Fruit fly (Drosophila melanogaster) S2 (cell line): ENCODE measurements around the gene Gcna.

Source experiments
- CG8478 ChIP-seq: fragments of >200 bp; optimal IDR thresholded peaks from 2 replicates; lab custom pipeline; 2018
- CTCF ChIP-seq, 2 experiments: fragments of >200 bp; optimal IDR thresholded peaks; 2 replicates each; lab custom pipeline; 2018

Gcna gene

DNA sequence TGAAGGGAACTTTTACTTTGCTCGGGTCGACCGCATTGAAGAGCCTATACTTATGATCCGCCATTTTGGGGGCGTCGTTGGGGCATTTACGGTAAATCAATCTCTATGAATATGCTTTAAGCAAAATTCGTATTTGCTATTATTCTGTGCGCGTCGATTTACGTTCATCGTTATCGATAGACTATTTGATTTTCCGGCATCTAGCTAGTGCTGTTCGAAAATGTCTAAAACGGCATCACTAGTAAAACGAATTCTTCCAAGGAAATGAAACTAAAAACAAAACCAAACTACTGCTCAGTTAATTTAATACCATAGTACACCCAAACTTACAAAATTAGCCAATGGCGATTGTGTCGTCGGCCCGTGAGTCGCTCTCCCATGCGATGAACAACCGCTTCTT lies at the start of gene Gcna, which contains the start of gene MED18:
Gcna (minus strand) TSS at position 163 of the 400 bp plus-strand sequence.
MED18 (plus strand) TSS at position 237 of the 400 bp plus-strand sequence.
- no peak for TF ChIP-seq CTCF (optimal IDR thresholded peaks at IDR 0.05; lab: Kevin White, UChicago)
- no peak for TF ChIP-seq CG8478 (lab: Kevin White, UChicago)

- no peak for TF ChIP-seq CTCF (optimal IDR thresholded peaks at IDR 0.05; lab: Kevin White, UChicago)
- no peak for TF ChIP-seq CG8478 (lab: Kevin White, UChicago)
Measured at dm6 chrX:1909533-1909932, 43.9 kb upstream of the Gcna start.

DNA sequence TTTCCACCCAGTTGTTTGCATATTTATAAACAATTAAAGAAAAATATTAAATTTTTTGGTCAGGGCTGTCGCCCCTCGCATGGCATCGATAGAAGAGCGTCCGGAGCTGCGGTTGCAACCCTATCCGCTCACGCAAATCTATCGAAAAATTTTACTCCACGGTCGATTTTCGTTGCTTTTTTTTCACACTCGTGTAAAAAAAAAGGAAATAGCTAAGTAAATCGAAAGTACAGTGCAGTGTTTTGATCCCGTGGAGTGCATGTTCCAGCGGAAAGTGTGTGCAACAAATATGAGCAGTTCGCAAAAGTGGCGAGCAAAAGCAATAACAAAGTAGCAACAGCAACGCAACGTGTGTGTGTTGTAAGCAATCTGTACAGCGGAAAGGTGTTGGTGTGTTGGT lies 43.1 kb upstream of the Gcna start, which contains the start of the genes Edem1 and Rbcn-3B:
Edem1 (minus strand) TSS at position 71 of the 400 bp plus-strand sequence.
Rbcn-3B (plus strand) TSS at position 164 of the 400 bp plus-strand sequence.
- TF ChIP-seq CTCF (optimal IDR thresholded peaks at IDR 0.05; lab: Kevin White, UChicago) (no peak), CG8478 (lab: Kevin White, UChicago) (no peak)

dm6 chrX:1907727-1908264 lies 42.2 kb upstream of the Gcna start, which contains the start of gene mip130:
TSS of gene mip130 (plus strand) at chrX:1908239.
- TF ChIP-seq CG8478 (lab: Kevin White, UChicago) (no peak), CTCF (optimal IDR thresholded peaks at IDR 0.05; lab: Kevin White, UChicago) (no peak)

DNA sequence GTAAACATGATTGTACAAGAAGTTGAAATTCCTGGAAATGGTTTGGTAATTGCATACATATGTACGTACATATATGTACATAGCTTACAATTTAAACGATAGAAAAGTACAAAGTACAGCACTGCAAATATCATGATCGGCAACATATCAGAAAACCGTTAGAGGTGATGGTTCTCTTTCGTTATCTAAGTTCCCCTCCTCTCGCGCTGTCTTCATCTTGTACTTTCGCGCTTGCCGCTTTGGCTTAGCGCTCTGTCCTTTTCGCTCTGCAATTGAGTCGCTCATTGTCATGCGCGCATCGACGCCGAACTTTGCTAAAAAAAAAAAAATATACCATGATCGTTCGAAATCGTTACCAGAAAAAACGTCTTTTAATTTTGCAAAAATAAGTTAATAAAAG lies 38.3 kb upstream of the Gcna start:
- TF ChIP-seq CG8478 (lab: Kevin White, UChicago), result no peak
- no peak for TF ChIP-seq CTCF (optimal IDR thresholded peaks at IDR 0.05; lab: Kevin White, UChicago)

DNA sequence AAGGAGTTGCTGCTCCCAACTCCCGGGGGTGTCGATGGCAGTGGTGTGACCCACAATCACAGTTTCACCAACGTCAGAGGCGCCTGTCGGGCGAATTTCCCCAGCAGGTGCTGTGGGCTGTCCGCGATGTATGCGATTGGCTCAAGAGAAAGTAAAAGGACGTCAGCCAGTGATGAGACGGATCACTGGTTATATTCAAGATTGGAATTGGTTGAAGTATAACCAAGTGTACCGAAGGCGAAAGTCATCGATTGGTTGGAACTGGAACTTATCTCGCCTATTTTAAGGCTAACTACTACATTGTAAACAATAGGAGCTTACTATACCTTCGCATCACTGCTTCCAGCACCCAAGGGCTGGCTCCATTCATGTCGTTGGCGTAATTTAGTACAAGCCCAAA lies 37.4 kb upstream of the Gcna start, which contains the start of gene CG32801:
CG32801 (minus strand) TSS at position 101 of the 400 bp plus-strand sequence.
- TF ChIP-seq CTCF (optimal IDR thresholded peaks at IDR 0.05; lab: Kevin White, UChicago), result no peak
- TF ChIP-seq CG8478 (lab: Kevin White, UChicago), result no peak

- TF ChIP-seq CG8478 (lab: Kevin White, UChicago) (no peak), CTCF (optimal IDR thresholded peaks at IDR 0.05; lab: Kevin White, UChicago) (no peak)
Measured at dm6 chrX:1901605-1902136, 36.0 kb upstream of the Gcna start, which contains the start of gene Ldaf1. TSS of gene Ldaf1 (minus strand) at chrX:1901911.

DNA sequence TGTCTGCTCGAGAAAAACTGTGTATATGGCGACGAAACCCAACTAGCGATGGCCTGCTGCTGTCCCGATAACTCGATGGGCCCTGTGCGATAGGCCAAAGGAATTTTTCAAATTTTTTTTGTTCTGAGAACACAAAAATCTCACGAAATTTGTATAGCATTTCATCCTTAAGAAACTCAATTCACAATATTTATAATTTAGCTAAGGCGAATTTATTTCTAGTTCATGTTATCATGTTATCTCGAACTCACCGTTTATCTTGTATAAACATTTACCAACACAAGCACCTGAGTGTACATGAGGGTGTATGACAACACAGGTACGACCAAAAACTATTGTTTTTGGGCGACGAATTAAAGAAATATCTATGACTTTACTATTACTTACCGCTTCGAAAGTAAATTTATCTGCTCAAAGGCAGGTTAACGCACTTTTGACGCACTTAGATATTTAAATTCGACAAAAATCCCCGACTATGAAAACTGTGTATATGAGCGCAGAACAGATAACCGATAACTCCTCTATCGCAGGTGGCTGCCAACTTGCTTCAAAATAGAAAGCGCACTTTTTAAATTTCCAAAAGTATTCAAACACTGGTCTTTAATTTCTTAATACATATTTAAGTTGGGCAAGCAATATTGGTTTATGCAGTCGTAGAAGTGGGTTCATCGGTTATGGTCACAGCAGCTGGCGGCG lies 34.6 kb upstream of the Gcna start, which contains the start of gene arm:
arm (minus strand) TSS at position 524 of the 696 bp plus-strand sequence.
- no peak for TF ChIP-seq CG8478 (lab: Kevin White, UChicago)
- no peak for TF ChIP-seq CTCF (optimal IDR thresholded peaks at IDR 0.05; lab: Kevin White, UChicago)

- TF ChIP-seq CG8478 (lab: Kevin White, UChicago), result no peak
- TF ChIP-seq CTCF (optimal IDR thresholded peaks at IDR 0.05; lab: Kevin White, UChicago), result no peak
Measured at dm6 chrX:1899445-1900085, 33.9 kb upstream of the Gcna start.

- no peak for TF ChIP-seq CTCF (optimal IDR thresholded peaks at IDR 0.05; lab: Kevin White, UChicago)
Measured at dm6 chrX:1897384-1897783, 31.7 kb upstream of the Gcna start.

dm6 chrX:1893532-1893931 lies 27.9 kb upstream of the Gcna start:
- no peak for TF ChIP-seq CG8478 (lab: Kevin White, UChicago)
- TF ChIP-seq CTCF (optimal IDR thresholded peaks at IDR 0.05; lab: Kevin White, UChicago), result no peak

- TF ChIP-seq CTCF (optimal IDR thresholded peaks at IDR 0.05; lab: Kevin White, UChicago) (peak in 1 of 2 experiments; percentile 33), CG8478 (lab: Kevin White, UChicago) (no peak)
Measured at dm6 chrX:1889926-1890325, 24.3 kb upstream of the Gcna start, which contains the start of the genes trr and mRpL16. TSS of gene trr (minus strand) at chrX:1889950. TSS of gene mRpL16 (plus strand) at chrX:1890256.

dm6 chrX:1880779-1881178 lies 15.1 kb upstream of the Gcna start:
- TF ChIP-seq CG8478 (lab: Kevin White, UChicago) (no peak), CTCF (optimal IDR thresholded peaks at IDR 0.05; lab: Kevin White, UChicago) (no peak)

DNA sequence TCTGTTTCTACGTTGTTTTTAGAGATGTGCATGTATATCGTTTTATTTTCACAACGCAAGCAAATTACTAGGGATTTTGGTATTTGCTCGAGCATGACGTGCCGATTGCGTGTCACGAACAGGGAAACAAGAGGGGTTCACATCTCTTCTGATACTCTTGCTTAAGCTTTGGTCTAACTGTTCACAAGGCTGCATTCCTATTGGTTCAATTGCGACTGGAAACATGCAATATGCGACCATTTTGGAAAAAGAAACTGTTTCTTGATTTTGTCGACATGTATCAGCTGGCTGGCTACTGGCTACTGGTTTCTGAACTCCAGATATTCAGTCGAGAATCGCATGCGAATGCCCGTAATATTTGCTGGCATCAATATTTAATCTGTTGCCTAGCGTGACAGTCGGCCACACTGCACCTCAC lies 14.5 kb upstream of the Gcna start, which contains the start of gene Coa8:
Coa8 (plus strand) TSS at position 144 of the 418 bp plus-strand sequence.
- TF ChIP-seq CTCF (optimal IDR thresholded peaks at IDR 0.05; lab: Kevin White, UChicago) (no peak), CG8478 (lab: Kevin White, UChicago) (no peak)
